Worm (Caenorhabditis elegans) whole organism, L1 larva: ENCODE measurements around the gene xbp-1.

Experiments used
- C16A3.4 ChIP-seq: fragments of 150-350 bp; optimal IDR thresholded peaks from 2 replicates; lab custom pipeline; 2014; ENCODE audit warnings: missing biosample characterization, missing genetic modification characterization
- aly-2 ChIP-seq: fragments of 150-350 bp; optimal IDR thresholded peaks from 2 replicates; lab custom pipeline; 2014; ENCODE audit warnings: missing biosample characterization, missing genetic modification characterization
- ceh-8 ChIP-seq: fragments of 200-800 bp; sonication (Bioruptor generic); optimal IDR thresholded peaks from 2 replicates; lab custom pipeline; 2018; ENCODE audit warnings: mild to moderate bottlenecking, missing genetic modification characterization, moderate library complexity, missing compliant biosample characterization
- ceh-88 ChIP-seq: fragments of 200-800 bp; sonication (Bioruptor generic); IDR thresholded peaks from 2 replicates; pipeline ENCODE4 v1.3.6; 2022; ENCODE audit warnings: missing genetic modification characterization, missing compliant biosample characterization
- ces-1 ChIP-seq: fragments of 150-350 bp; optimal IDR thresholded peaks from 2 replicates; lab custom pipeline; 2014; ENCODE audit warnings: missing biosample characterization, missing genetic modification reagents, missing genetic modification characterization
- efl-1 ChIP-seq, 4 experiments: fragments of 150-350 bp; optimal IDR thresholded peaks in 3 of 4; peaks in 1 of 4; 1 replicate in 1 of 4; 2 replicates in 3 of 4; lab custom pipeline; 2014; ENCODE audit warnings: missing biosample characterization in 2 of 4, missing genetic modification characterization in 2 of 4, missing genetic modification reagents in 2 of 4
- efl-3 ChIP-seq: fragments of 200-800 bp; sonication (Bioruptor generic); optimal IDR thresholded peaks from 2 replicates; lab custom pipeline; 2018; ENCODE audit warnings: mild to moderate bottlenecking, missing genetic modification characterization, missing compliant biosample characterization
- egl-27 ChIP-seq, 2 experiments: fragments of 150-350 bp in 1 of 2; sonication (generic microtip); optimal IDR thresholded peaks; 3 replicates each; lab custom pipeline; 2017 to 2018; ENCODE audit warnings: missing biosample characterization in 2 of 2, missing genetic modification characterization in 2 of 2, missing genetic modification reagents in 2 of 2
- fkh-10 ChIP-seq: sonication (generic microtip); optimal IDR thresholded peaks from 2 replicates; lab custom pipeline; 2017; ENCODE audit warnings: missing biosample characterization, missing genetic modification reagents, missing genetic modification characterization
- fkh-4 ChIP-seq: sonication (generic microtip); optimal IDR thresholded peaks from 2 replicates; lab custom pipeline; 2016; ENCODE audit warnings: missing compliant biosample characterization, missing genetic modification characterization, borderline replicate concordance
- fkh-8 ChIP-seq: sonication (generic microtip); optimal IDR thresholded peaks from 2 replicates; lab custom pipeline; 2016; ENCODE audit warnings: mild to moderate bottlenecking, missing genetic modification characterization, missing compliant biosample characterization
- hlh-4 ChIP-seq: sonication (generic microtip); optimal IDR thresholded peaks from 2 replicates; lab custom pipeline; 2016; ENCODE audit warnings: mild to moderate bottlenecking, missing genetic modification characterization, missing compliant biosample characterization
- jun-1 ChIP-seq: fragments of 150-350 bp; optimal IDR thresholded peaks from 2 replicates; lab custom pipeline; 2014; ENCODE audit warnings: missing biosample characterization, missing genetic modification reagents, missing genetic modification characterization
- lin-14 ChIP-seq: fragments of 200-800 bp; sonication (Bioruptor generic); optimal IDR thresholded peaks from 2 replicates; lab custom pipeline; 2018; ENCODE audit warnings: mild to moderate bottlenecking, missing genetic modification characterization, moderate library complexity, missing compliant biosample characterization
- lin-15B ChIP-seq: fragments of 150-350 bp; sonication (generic microtip); optimal IDR thresholded peaks from 3 replicates; lab custom pipeline; 2014; ENCODE audit warnings: missing biosample characterization, missing genetic modification characterization
- lin-39 ChIP-seq: fragments of 150-350 bp; optimal IDR thresholded peaks from 2 replicates; lab custom pipeline; 2014; ENCODE audit warnings: missing biosample characterization, missing genetic modification reagents, missing genetic modification characterization
- lir-3 ChIP-seq: sonication (generic microtip); optimal IDR thresholded peaks from 2 replicates; lab custom pipeline; 2016; ENCODE audit warnings: mild to moderate bottlenecking, missing genetic modification characterization, moderate library complexity, missing compliant biosample characterization; ENCODE audit not compliant: poor library complexity
- lsy-2 ChIP-seq, 2 experiments: fragments of 150-350 bp; optimal IDR thresholded peaks; 2 replicates each; lab custom pipeline; 2014; ENCODE audit warnings: missing biosample characterization in 2 of 2, missing genetic modification characterization in 2 of 2
- mdl-1 ChIP-seq, 2 experiments: fragments of 150-350 bp; optimal IDR thresholded peaks; 2 replicates each; lab custom pipeline; 2014 to 2017; ENCODE audit warnings: missing biosample characterization in 2 of 2, missing genetic modification characterization in 2 of 2, inconsistent platforms in 1 of 2
- nhr-19 ChIP-seq: fragments of 200-800 bp; sonication (Bioruptor generic); conservative IDR thresholded peaks from 2 replicates; pipeline ENCODE4 v1.3.6; 2022; ENCODE audit warnings: missing genetic modification characterization, missing compliant biosample characterization
- nhr-20 ChIP-seq: sonication (generic microtip); optimal IDR thresholded peaks from 2 replicates; lab custom pipeline; 2016; ENCODE audit warnings: mild to moderate bottlenecking, missing genetic modification characterization, missing compliant biosample characterization
- nhr-237 ChIP-seq: fragments of 150-350 bp; optimal IDR thresholded peaks from 2 replicates; lab custom pipeline; 2014; ENCODE audit warnings: missing biosample characterization, missing genetic modification characterization
- nhr-71 ChIP-seq: sonication (generic microtip); optimal IDR thresholded peaks from 2 replicates; lab custom pipeline; 2016; ENCODE audit warnings: mild to moderate bottlenecking, missing genetic modification characterization, moderate library complexity, missing compliant biosample characterization
- nhr-76 ChIP-seq: sonication (generic microtip); optimal IDR thresholded peaks from 2 replicates; lab custom pipeline; 2017; ENCODE audit warnings: missing biosample characterization, missing genetic modification characterization
- pag-3 ChIP-seq: sonication (generic microtip); optimal IDR thresholded peaks from 2 replicates; lab custom pipeline; 2017; ENCODE audit warnings: missing genetic modification characterization, mild to moderate bottlenecking, missing compliant biosample characterization, antibody characterized with exemption, borderline replicate concordance; ENCODE audit not compliant: insufficient read depth
- rnt-1 ChIP-seq: sonication (generic microtip); optimal IDR thresholded peaks from 2 replicates; lab custom pipeline; 2016; ENCODE audit warnings: mild to moderate bottlenecking, missing genetic modification characterization, moderate library complexity, missing compliant biosample characterization
- snu-23 ChIP-seq: sonication (generic microtip); optimal IDR thresholded peaks from 2 replicates; lab custom pipeline; 2016; ENCODE audit warnings: missing genetic modification characterization, missing compliant biosample characterization
- sox-4 ChIP-seq: sonication (generic microtip); optimal IDR thresholded peaks from 2 replicates; lab custom pipeline; 2016; ENCODE audit warnings: missing genetic modification characterization, missing compliant biosample characterization
- tbx-2 ChIP-seq: sonication (generic microtip); optimal IDR thresholded peaks from 2 replicates; lab custom pipeline; 2016; ENCODE audit warnings: missing genetic modification characterization, missing compliant biosample characterization
- unc-62 ChIP-seq: fragments of 150-350 bp; optimal IDR thresholded peaks from 2 replicates; lab custom pipeline; 2014; ENCODE audit warnings: missing biosample characterization, missing genetic modification reagents, missing genetic modification characterization
- vab-15 ChIP-seq: sonication (generic microtip); optimal IDR thresholded peaks from 2 replicates; lab custom pipeline; 2017; ENCODE audit warnings: missing genotype, mild to moderate bottlenecking, missing genetic modification characterization, missing compliant biosample characterization
- ztf-11 ChIP-seq, 2 experiments: sonication (generic microtip); optimal IDR thresholded peaks; 2 replicates each; lab custom pipeline; 2016 to 2017; ENCODE audit warnings: missing genetic modification characterization in 2 of 2, missing biosample characterization in 1 of 2, missing compliant biosample characterization in 1 of 2

The xbp-1 gene

DNA sequence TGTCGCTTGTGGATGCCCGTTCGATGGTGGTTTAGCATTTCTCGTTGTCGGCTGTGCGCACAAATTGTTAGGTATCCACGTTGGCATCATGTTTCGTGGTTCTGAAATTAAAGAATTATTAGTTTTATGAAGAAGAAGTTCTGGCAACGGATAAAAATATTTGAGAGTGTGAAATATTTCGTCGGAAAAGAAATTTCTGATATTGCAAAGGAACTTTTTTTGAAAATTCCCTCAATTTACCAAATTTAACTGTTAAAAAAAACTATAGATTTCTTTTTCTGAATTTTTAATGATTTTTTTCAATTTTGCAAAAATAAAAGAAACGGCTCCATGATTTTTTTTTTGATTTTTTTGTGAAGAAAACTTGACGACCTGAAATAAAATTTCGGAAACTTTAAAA lies 34.4 kb downstream of the xbp-1 start, which contains the start of gene mpk-1:
Gene mpk-1, minus strand, starts transcription at position 101 of the 400 bp plus-strand sequence.
- TF ChIP-seq mdl-1 (tag; optimal IDR thresholded peaks at IDR 0.05; lab: Kevin White, UChicago): no peak

- TF ChIP-seq tbx-2 (tag; lab: Kevin White, UChicago) (no peak), efl-1 (optimal IDR thresholded peaks at IDR 0.05; lab: Kevin White, UChicago) (no peak), efl-1 (GFP tag; optimal IDR thresholded peaks at IDR 0.05 in 1 of 2; lab: Kevin White, UChicago) (peak in 1 of 2 experiments; percentile 20)
- TF ChIP-seq, all 84 proteins: peak for 1
These were observed 35.2 kb downstream of the xbp-1 start, which contains the start of gene F43C1.5 for ce11 chrIII:4228841-4229240. Gene F43C1.5 (plus strand): TSS chrIII:4229141.

- TF ChIP-seq aly-2 (tag; lab: Kevin White, UChicago) (no peak), lsy-2 (tag; optimal IDR thresholded peaks at IDR 0.05; lab: Kevin White, UChicago) (peak in 1 of 2 experiments; percentile 3)
- TF ChIP-seq, all 84 proteins: peak for 1
These were observed 36.5 kb downstream of the xbp-1 start for ce11 chrIII:4230092-4230491.

DNA sequence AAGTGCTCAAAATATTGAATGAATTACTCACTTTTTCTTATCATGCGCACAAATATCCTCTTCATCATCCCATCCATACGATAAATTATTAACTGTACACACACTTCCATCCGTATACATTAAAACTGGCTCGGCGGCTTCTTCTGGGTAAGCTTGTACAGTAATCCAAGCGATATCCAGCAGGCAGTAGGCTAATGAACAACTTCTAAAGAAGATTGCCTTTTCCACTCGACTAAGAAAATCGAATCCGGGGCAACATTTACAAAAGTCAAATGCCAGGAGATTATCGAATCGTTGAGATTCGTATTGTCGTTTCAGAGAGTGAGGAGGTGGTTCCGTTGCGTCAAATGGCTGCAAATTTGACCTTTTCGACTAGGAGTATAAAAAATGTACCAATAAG lies 37.8 kb downstream of the xbp-1 start:
- TF ChIP-seq efl-1 (optimal IDR thresholded peaks at IDR 0.05; lab: Kevin White, UChicago): no peak
- TF ChIP-seq efl-1 (GFP tag; optimal IDR thresholded peaks at IDR 0.05 in 1 of 2; lab: Kevin White, UChicago): peak in 1 of 2 experiments; percentile 48
- TF ChIP-seq nhr-76 (tag; lab: Kevin White, UChicago): no peak
- TF ChIP-seq, all 84 proteins: peak for 1

- TF ChIP-seq C16A3.4 (tag; lab: Kevin White, UChicago) (no peak), efl-1 (optimal IDR thresholded peaks at IDR 0.05; lab: Kevin White, UChicago) (no peak), efl-1 (GFP tag; optimal IDR thresholded peaks at IDR 0.05 in 1 of 2; lab: Kevin White, UChicago) (peak in 1 of 2 experiments; percentile 55)
- TF ChIP-seq, all 84 proteins: peak for 1
These were observed 39.2 kb downstream of the xbp-1 start, which contains the start of gene nhr-20 for ce11 chrIII:4232811-4233269. Gene nhr-20 (minus strand): TSS chrIII:4233219.

ce11 chrIII:4234642-4235295 lies 41.2 kb downstream of the xbp-1 start:
- TF ChIP-seq sox-4 (tag; lab: Kevin White, UChicago): no peak
- no peak for TF ChIP-seq nhr-19 (GFP tag; lab: Robert Waterston, UW)
- no peak for TF ChIP-seq ces-1
- no peak for TF ChIP-seq lin-39 (tag; lab: Kevin White, UChicago)
- no peak for TF ChIP-seq nhr-237 (tag; lab: Kevin White, UChicago)
- TF ChIP-seq ceh-88 (GFP tag; lab: Robert Waterston, UW): no peak
- peak; percentile 93 for TF ChIP-seq nhr-20
- TF ChIP-seq rnt-1: no peak
- no peak for TF ChIP-seq lir-3 (tag; lab: Kevin White, UChicago)
- TF ChIP-seq fkh-8 (tag; lab: Kevin White, UChicago): peak; percentile 29
- TF ChIP-seq efl-3 (GFP tag; lab: Kevin White, UChicago): no peak
- TF ChIP-seq snu-23 (GFP tag; lab: Kevin White, UChicago): no peak
- peak; percentile 14 for TF ChIP-seq nhr-71 (tag; lab: Kevin White, UChicago)
- no peak for TF ChIP-seq lin-15B (tag; lab: Kevin White, UChicago)
- no peak for TF ChIP-seq efl-1 (optimal IDR thresholded peaks at IDR 0.05; lab: Kevin White, UChicago)
- TF ChIP-seq efl-1 (GFP tag; optimal IDR thresholded peaks at IDR 0.05 in 1 of 2; lab: Kevin White, UChicago): peak; percentile 4 to 21
- no peak for TF ChIP-seq pag-3 (tag; lab: Kevin White, UChicago)
- no peak for TF ChIP-seq fkh-10 (GFP tag; lab: Kevin White, UChicago)
- no peak for TF ChIP-seq jun-1 (tag; lab: Kevin White, UChicago)
- TF ChIP-seq unc-62 (GFP tag; lab: Kevin White, UChicago): no peak
- peak; percentile 67 for TF ChIP-seq ceh-8 (GFP tag; lab: Kevin White, UChicago)
- TF ChIP-seq hlh-4 (tag; lab: Kevin White, UChicago): no peak
- no peak for TF ChIP-seq fkh-4
- TF ChIP-seq egl-27 (tag; optimal IDR thresholded peaks at IDR 0.05; lab: Kevin White, UChicago): no peak
- no peak for TF ChIP-seq lin-14 (GFP tag; lab: Kevin White, UChicago)
- no peak for TF ChIP-seq vab-15 (tag; lab: Kevin White, UChicago)
- TF ChIP-seq ztf-11 (tag; optimal IDR thresholded peaks at IDR 0.05; lab: Kevin White, UChicago): no peak
